Worm (Caenorhabditis elegans): ENCODE results near the gene str-5.
"Not testable (repeated sequence)": the region's sequence is repeated elsewhere in the genome, so short reads cannot be mapped to it uniquely, and the experiment has no call there.

str-5 gene

DNA sequence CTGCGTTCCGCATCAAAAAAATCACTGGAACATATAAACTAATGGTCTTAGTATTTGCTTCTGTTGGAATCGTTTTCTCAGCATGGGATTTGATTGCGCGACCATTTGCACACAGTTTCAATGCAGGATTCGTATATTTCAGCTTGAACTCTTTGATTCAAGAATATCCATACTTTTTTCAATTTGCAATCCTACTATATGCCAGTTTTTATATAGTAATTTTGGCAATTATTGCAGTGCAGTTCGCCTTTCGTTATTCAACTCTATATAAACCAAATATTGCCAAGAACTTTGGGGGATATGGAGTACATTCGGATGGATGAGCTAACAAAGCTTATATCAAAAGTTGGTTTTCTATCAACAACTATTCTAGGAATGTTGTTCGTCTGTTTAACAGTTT, at the start of gene str-5:
TSS of gene str-5 (plus strand) at position 301 of the 400 bp plus-strand sequence.
- TF ChIP-seq tbx-2, fkh-2, lsy-12 (tag; optimal IDR thresholded peaks at IDR 0.05): not testable (repeated sequence)

DNA sequence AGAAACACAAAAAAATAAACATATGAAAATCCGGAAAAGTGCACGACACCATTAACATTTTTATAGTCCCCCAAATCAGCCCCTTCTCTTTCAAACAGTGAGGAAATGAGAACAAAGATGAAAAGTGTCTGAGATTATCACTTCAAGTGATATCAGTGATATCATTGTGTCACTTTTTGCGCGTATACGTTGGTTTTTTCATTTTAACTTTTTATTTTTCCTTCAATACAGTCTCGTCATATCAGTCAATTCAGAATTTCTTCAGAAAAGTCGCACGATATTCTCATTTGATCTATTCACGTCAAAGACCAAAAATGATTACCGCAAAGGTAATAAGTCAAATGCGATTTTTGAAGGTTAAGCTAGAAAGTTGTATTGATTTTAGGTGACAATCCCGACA, 48.3 kb upstream of the str-5 start, which contains the start of gene twk-34:
TSS of gene twk-34 (plus strand) at position 216 of the 400 bp plus-strand sequence.
- TF ChIP-seq nhr-12 (tag; optimal IDR thresholded peaks at IDR 0.05) (no peak), unc-39 (tag; optimal IDR thresholded peaks at IDR 0.05) (no peak), elt-3 (tag; optimal IDR thresholded peaks at IDR 0.05) (peak in 1 of 3 experiments; percentile 52), nhr-28 (tag; optimal IDR thresholded peaks at IDR 0.05) (no peak), zag-1 (tag; optimal IDR thresholded peaks at IDR 0.05) (no peak)

DNA sequence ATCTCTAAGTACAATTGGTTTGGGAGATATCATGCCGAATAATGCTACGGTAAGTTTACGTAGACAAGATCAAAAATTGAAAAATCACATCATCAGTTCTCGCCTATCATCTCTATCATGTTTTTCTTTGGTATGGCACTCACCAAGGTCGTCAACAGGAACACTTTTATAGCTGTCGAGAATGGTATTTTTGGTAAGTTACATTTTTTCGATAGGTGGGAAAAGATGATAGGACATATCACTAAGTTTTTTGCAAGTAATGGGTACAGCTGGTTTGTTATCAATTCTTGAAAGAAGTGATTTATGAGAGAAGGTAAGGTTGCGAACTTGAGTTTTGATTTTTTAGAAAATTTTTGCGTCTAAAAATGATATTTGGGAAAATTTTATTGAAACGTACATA, 45.1 kb upstream of the str-5 start:
- TF ChIP-seq lsy-12 (tag; optimal IDR thresholded peaks at IDR 0.05): no peak
- TF ChIP-seq skn-1 (tag; optimal IDR thresholded peaks at IDR 0.05): no peak
- no peak for TF ChIP-seq nhr-11 (tag; optimal IDR thresholded peaks at IDR 0.05)
- TF ChIP-seq nhr-25 (tag; optimal IDR thresholded peaks at IDR 0.05): peak; percentile 24
- peak in 2 of 3 experiments; percentile 17 to 74 for TF ChIP-seq elt-3 (tag; optimal IDR thresholded peaks at IDR 0.05)
- TF ChIP-seq hmg-11 (tag; optimal IDR thresholded peaks at IDR 0.05): no peak

DNA sequence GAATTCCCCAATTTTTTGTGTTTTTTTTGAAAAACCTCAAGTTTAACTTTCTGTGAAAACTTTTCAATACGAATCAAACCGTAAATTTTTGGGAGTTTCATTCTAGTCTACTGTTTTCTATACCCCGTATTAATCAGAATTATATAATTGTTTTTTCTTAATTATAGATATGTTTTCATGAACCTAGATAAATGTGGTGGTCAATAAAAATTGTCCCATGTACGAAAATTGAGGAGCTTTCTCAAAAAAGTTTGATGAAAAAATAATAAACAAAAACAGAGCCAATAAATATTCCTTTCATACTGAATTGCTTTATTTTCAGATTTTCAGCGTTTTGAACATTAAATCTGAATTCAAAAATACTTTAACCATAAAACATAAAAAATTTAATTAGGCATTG, 42.6 kb upstream of the str-5 start, which contains the start of gene Y6E2A.1:
TSS of gene Y6E2A.1 (minus strand) at position 101 of the 400 bp plus-strand sequence.
- TF ChIP-seq nhr-43 (tag; optimal IDR thresholded peaks at IDR 0.05; ENCODE audit: poor library complexity, severe bottlenecking) (no peak), sea-2 (GFP tag; optimal IDR thresholded peaks at IDR 0.05) (no peak), ama-1 (optimal IDR thresholded peaks at IDR 0.05) (no peak), elt-2 (tag; optimal IDR thresholded peaks at IDR 0.05) (no peak), ceh-82 (tag; optimal IDR thresholded peaks at IDR 0.05) (no peak), jun-1 (tag; optimal IDR thresholded peaks at IDR 0.05) (no peak), nhr-11 (tag; optimal IDR thresholded peaks at IDR 0.05) (no peak), nhr-23 (tag; optimal IDR thresholded peaks at IDR 0.05) (no peak), zag-1 (tag; optimal IDR thresholded peaks at IDR 0.05) (no peak), fkh-2 (tag; optimal IDR thresholded peaks at IDR 0.05) (no peak), ztf-11 (tag; optimal IDR thresholded peaks at IDR 0.05) (no peak), tbx-2 (tag; optimal IDR thresholded peaks at IDR 0.05) (no peak), nhr-67 (tag; optimal IDR thresholded peaks at IDR 0.05) (no peak), nhr-76 (tag; optimal IDR thresholded peaks at IDR 0.05) (no peak), daf-12 (tag; optimal IDR thresholded peaks at IDR 0.05) (no peak), unc-62 (GFP tag; optimal IDR thresholded peaks at IDR 0.05) (no peak), pqm-1 (tag; optimal IDR thresholded peaks at IDR 0.05) (no peak)

DNA sequence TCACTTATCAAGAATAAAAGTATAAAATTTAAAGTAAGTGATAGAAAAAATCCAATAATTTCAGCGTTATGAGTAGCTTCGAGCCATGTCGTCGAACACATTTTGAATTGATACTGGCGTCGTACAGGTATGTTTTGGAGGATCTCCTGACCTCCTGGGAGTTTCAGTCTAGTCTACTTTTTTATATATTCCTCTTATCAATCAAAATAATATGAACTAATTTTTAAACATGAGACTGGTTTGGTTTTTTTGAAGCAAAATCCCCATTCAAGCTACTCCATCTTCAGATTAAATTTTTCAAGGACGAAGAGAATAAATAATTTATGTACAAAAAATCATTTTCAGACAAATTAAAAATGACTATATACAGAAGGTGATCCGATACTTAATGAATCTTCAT, 41.1 kb upstream of the str-5 start, which contains the start of gene str-101:
TSS of gene str-101 (minus strand) at position 101 of the 400 bp plus-strand sequence.
- TF ChIP-seq egl-5 (tag; optimal IDR thresholded peaks at IDR 0.05) (no peak), nhr-25 (tag; optimal IDR thresholded peaks at IDR 0.05) (no peak), nhr-76 (tag; optimal IDR thresholded peaks at IDR 0.05) (no peak), nhr-237 (tag; optimal IDR thresholded peaks at IDR 0.05) (no peak), fkh-2 (tag; optimal IDR thresholded peaks at IDR 0.05) (no peak), ZK546.5 (tag; optimal IDR thresholded peaks at IDR 0.05) (no peak), R02D3.7 (tag; optimal IDR thresholded peaks at IDR 0.05) (no peak)

DNA sequence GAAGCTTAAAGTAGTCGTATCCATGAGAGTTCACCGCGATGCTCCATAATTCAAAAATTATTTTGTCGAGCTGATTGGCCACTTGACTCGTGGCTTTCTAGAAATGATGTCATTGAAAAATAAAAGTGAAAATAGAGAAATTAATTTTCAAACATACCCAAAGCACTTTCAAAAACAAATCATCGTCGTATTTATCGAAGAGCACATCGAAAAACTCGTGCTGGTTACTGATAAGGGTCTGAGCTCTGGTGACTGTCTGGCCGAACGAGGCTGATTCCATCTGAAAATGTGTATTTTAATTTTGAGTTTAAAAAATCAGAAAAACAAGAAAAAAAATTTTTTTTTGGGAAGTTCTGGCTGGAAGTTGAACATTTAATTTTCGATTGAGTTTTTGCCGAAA, 40.7 kb upstream of the str-5 start:
- peak; percentile 11 for TF ChIP-seq elt-2 (tag; optimal IDR thresholded peaks at IDR 0.05)
- TF ChIP-seq eor-1 (tag; optimal IDR thresholded peaks at IDR 0.05): no peak
- TF ChIP-seq unc-62 (GFP tag; optimal IDR thresholded peaks at IDR 0.05): no peak
- TF ChIP-seq nhr-11 (tag; optimal IDR thresholded peaks at IDR 0.05): no peak
- TF ChIP-seq pqm-1 (tag; optimal IDR thresholded peaks at IDR 0.05): peak; percentile 34
- TF ChIP-seq lin-39 (tag; optimal IDR thresholded peaks at IDR 0.05): no peak
- no peak for TF ChIP-seq elt-3 (tag; optimal IDR thresholded peaks at IDR 0.05)

Data from whole organism, L3 larva.